Fruit fly (Drosophila melanogaster): ENCODE data around the gene Akh.

The Akh gene

dm6 chr3L:4108072-4108843 is 33.0 kb upstream of the Akh start, which contains the start of gene Ack (continued):
- TF ChIP-seq CG16813 (GFP tag; IDR thresholded peaks at IDR 0.05; ENCODE audit: partially characterized antibody) (peak; percentile 82), HLHmδ (GFP tag; optimal IDR thresholded peaks at IDR 0.05) (peak; percentile 16), inv (GFP tag; IDR thresholded peaks at IDR 0.05; ENCODE audit: partially characterized antibody) (peak; percentile 78), sug (tag; optimal IDR thresholded peaks at IDR 0.05) (peak; percentile 31), scrt (GFP tag; optimal IDR thresholded peaks at IDR 0.05) (no peak), nmo (GFP tag; optimal IDR thresholded peaks at IDR 0.05) (peak; percentile 15), Nf-YB (GFP tag; optimal IDR thresholded peaks at IDR 0.05) (peak; percentile 0), amos (GFP tag; IDR thresholded peaks at IDR 0.05; ENCODE audit: partially characterized antibody) (peak; percentile 94), crol (GFP tag; IDR thresholded peaks at IDR 0.05) (0 out of 2 replicates have a peak, but pooled peaks have one; percentile 49), ara (GFP tag; IDR thresholded peaks at IDR 0.05) (0 out of 2 replicates have a peak, but pooled peaks have one; percentile 14), mirr (GFP tag; optimal IDR thresholded peaks at IDR 0.05) (peak; percentile 18), Hey (tag; optimal IDR thresholded peaks at IDR 0.05) (no peak), CG17568 (GFP tag; optimal IDR thresholded peaks at IDR 0.05) (no peak), da (GFP tag; optimal IDR thresholded peaks at IDR 0.05) (no peak), Neu2 (GFP tag; optimal IDR thresholded peaks at IDR 0.05; ENCODE audit: borderline replicate concordance) (no peak), ewg (GFP tag; optimal IDR thresholded peaks at IDR 0.05) (no peak), CG9932 (GFP tag; IDR thresholded peaks at IDR 0.05) (peak; percentile 23; the same call in 1 of the 2 replicates), D (optimal IDR thresholded peaks at IDR 0.05) (peak; percentile 58), D (GFP tag; optimal IDR thresholded peaks at IDR 0.05) (no peak), nom (GFP tag; optimal IDR thresholded peaks at IDR 0.05) (peak; percentile 31), H2.0 (GFP tag; IDR thresholded peaks at IDR 0.05) (no peak), CG12219 (GFP tag; optimal IDR thresholded peaks at IDR 0.05) (no peak), nerfin-2 (GFP tag; IDR thresholded peaks at IDR 0.05; ENCODE audit: partially characterized antibody) (peak; percentile 65), unc-4 (GFP tag; IDR thresholded peaks at IDR 0.05; ENCODE audit: partially characterized antibody) (peak; percentile 87), Dip2 (GFP tag; IDR thresholded peaks at IDR 0.05) (no peak), CoRest (tag; optimal IDR thresholded peaks at IDR 0.05) (no peak), Ets65A (GFP tag) (peak; percentile 71), mld (GFP tag; IDR thresholded peaks at IDR 0.05; ENCODE audit: partially characterized antibody) (peak; percentile 47), hbn (GFP tag; IDR thresholded peaks at IDR 0.05; ENCODE audit: partially characterized antibody) (peak; percentile 86), wdn (GFP tag; IDR thresholded peaks at IDR 0.05) (no peak), run (tag; optimal IDR thresholded peaks at IDR 0.05) (no peak), CG34376 (GFP tag; optimal IDR thresholded peaks at IDR 0.05) (peak; percentile 11), Myb (GFP tag; optimal IDR thresholded peaks at IDR 0.05) (peak; percentile 90), CG9817 (tag; optimal IDR thresholded peaks at IDR 0.05) (no peak), pnt (GFP tag; optimal IDR thresholded peaks at IDR 0.05) (no peak), Dref (GFP tag; IDR thresholded peaks at IDR 0.05) (peak; percentile 78), CG7745 (tag; optimal IDR thresholded peaks at IDR 0.05) (no peak), pb (GFP tag; optimal IDR thresholded peaks at IDR 0.05) (no peak), HLH4C (GFP tag; IDR thresholded peaks at IDR 0.05; ENCODE audit: partially characterized antibody) (peak; percentile 73), Asciz (GFP tag; optimal IDR thresholded peaks at IDR 0.05) (no peak), Doc3 (GFP tag; IDR thresholded peaks at IDR 0.05; ENCODE audit: partially characterized antibody) (peak; percentile 64; the same call in 1 of the 3 replicates), nerfin-1 (tag; optimal IDR thresholded peaks at IDR 0.05) (peak; percentile 58)

Data from whole organism, embryonic.